Worm (Caenorhabditis elegans): ENCODE data around the gene C48D1.5.

- no peak for TF ChIP-seq hlh-6 (tag; optimal IDR thresholded peaks at IDR 0.05)
- TF ChIP-seq T23F11.4 (GFP tag; optimal IDR thresholded peaks at IDR 0.05), result no peak
- TF ChIP-seq pat-9 (tag; optimal IDR thresholded peaks at IDR 0.05), result no peak
- TF ChIP-seq hlh-30 (tag; optimal IDR thresholded peaks at IDR 0.05; ENCODE audit: insufficient read depth), result no peak
Observed at ce11 chrIV:13189467-13189866, 32.3 kb upstream of the C48D1.5 start, which contains the start of gene F58D2.2.
